Worm (Caenorhabditis elegans) whole organism, young adult: Measurements from ENCODE around the gene F35F10.7.

Experiments
- F49E8.2 ChIP-seq: sonication (generic microtip); optimal IDR thresholded peaks from 3 replicates; lab custom pipeline; 2017; ENCODE audit warnings: missing genetic modification characterization, mild to moderate bottlenecking, missing compliant biosample characterization, antibody characterized with exemption, moderate library complexity; ENCODE audit not compliant: insufficient read depth

Gene F35F10.7

DNA sequence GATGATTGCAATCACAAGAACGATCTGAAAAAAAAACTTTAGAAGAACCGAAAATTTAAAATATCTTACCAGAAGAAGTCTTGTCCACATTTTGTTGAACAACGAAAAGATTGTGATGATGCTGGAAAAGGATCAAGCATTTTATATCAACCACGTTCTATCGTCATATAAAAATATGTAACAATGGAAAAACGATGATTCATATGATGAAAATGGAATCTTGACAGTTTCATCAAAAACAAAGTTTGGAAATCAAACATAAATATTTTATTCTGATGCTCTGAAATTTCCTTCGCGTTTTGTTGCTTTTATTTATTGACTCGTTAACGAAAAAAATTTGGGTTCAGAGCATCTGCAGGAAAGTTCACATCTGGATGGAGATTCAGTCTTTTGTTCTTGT lies 50.6 kb downstream of the F35F10.7 start, which contains the start of the genes K08D9.9 and str-16 (continued):
- no peak for TF ChIP-seq F49E8.2
